Worm (Caenorhabditis elegans): Measurements from ENCODE around the gene cfp-1.

DNA sequence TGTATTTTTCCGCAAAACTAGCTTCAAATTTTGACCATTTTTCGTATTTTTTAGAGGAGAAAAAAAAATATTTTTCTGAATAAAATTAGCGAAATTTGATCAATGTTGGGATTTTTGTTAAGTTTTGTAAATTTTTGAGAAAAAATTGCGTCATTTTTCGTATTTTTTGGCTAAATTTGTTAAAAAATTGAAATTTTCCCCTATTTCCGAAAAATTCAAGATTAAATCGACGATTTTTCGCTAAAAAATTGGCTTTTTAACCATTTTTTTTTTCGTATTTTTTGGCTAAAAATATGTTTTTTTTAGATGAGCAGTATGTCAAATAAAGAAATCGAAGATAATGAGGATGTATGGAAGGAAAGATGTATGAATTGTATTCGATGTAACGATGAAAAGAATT, at the start of gene cfp-1:
- TF ChIP-seq him-1 (tag; optimal IDR thresholded peaks at IDR 0.05) (no peak), W03F9.2 (tag; optimal IDR thresholded peaks at IDR 0.05) (no peak), dao-5 (tag; optimal IDR thresholded peaks at IDR 0.05) (no peak)

All from whole organism, L4/young adult.